Worm (Caenorhabditis elegans) whole organism, young adult: ENCODE measurements around the gene R02E4.2.

Source experiments
- B0019.2 ChIP-seq: fragments of 200-800 bp; sonication (Bioruptor generic); conservative IDR thresholded peaks from 2 replicates; pipeline ENCODE4 v1.3.6; 2022; ENCODE audit warnings: missing genetic modification reagents, missing genetic modification characterization, missing compliant biosample characterization
- B0035.1 ChIP-seq: sonication (generic microtip); optimal IDR thresholded peaks from 2 replicates; lab custom pipeline; 2016; ENCODE audit warnings: missing genetic modification characterization, mild to moderate bottlenecking, missing compliant biosample characterization, missing genotype, missing genetic modification reagents
- B0336.3 ChIP-seq: fragments of 200-800 bp; sonication (Bioruptor generic); IDR thresholded peaks from 2 replicates; pipeline ENCODE4 v1.3.6; 2022; ENCODE audit warnings: missing genetic modification characterization, missing compliant biosample characterization
- F49E8.2 ChIP-seq: sonication (generic microtip); optimal IDR thresholded peaks from 3 replicates; lab custom pipeline; 2017; ENCODE audit warnings: missing genetic modification characterization, mild to moderate bottlenecking, missing compliant biosample characterization, antibody characterized with exemption, moderate library complexity; ENCODE audit not compliant: insufficient read depth
- Y53F4B.3 ChIP-seq: fragments of 200-800 bp; sonication (Bioruptor generic); IDR thresholded peaks from 2 replicates; pipeline ENCODE4 v1.3.6; 2022; ENCODE audit warnings: missing genetic modification reagents, missing genetic modification characterization, missing compliant biosample characterization
- Y79H2A.3 ChIP-seq: fragments of 200-800 bp; sonication (Bioruptor generic); conservative IDR thresholded peaks from 2 replicates; pipeline ENCODE4 v1.3.6; 2022; ENCODE audit warnings: missing genetic modification reagents, missing genetic modification characterization, missing compliant biosample characterization
- aptf-2 ChIP-seq: fragments of 200-800 bp; sonication (Bioruptor generic); conservative IDR thresholded peaks from 2 replicates; pipeline ENCODE4 v1.3.6; 2022; ENCODE audit warnings: missing genetic modification reagents, missing genetic modification characterization, missing compliant biosample characterization
- aptf-3 ChIP-seq: fragments of 200-800 bp; sonication (Bioruptor generic); IDR thresholded peaks from 2 replicates; pipeline ENCODE4 v1.3.6; 2022; ENCODE audit warnings: missing genetic modification characterization, missing compliant biosample characterization
- attf-3 ChIP-seq: fragments of 200-800 bp; sonication (Bioruptor generic); conservative IDR thresholded peaks from 2 replicates; pipeline ENCODE4 v1.3.6; 2022; ENCODE audit warnings: missing genetic modification reagents, missing genetic modification characterization, missing compliant biosample characterization
- attf-5 ChIP-seq: fragments of 200-800 bp; sonication (Bioruptor generic); optimal IDR thresholded peaks from 2 replicates; lab custom pipeline; 2018; ENCODE audit warnings: mild to moderate bottlenecking, missing genetic modification characterization, missing compliant biosample characterization
- cebp-1 ChIP-seq, 2 experiments: fragments of 200-800 bp in 1 of 2; sonication (Bioruptor generic) in 1 of 2; sonication (generic microtip) in 1 of 2; IDR thresholded peaks in 1 of 2; optimal IDR thresholded peaks in 1 of 2; 2 replicates each; pipeline versions ENCODE4 v1.3.6 to Lab custom; 2017 to 2022; ENCODE audit warnings: missing compliant biosample characterization in 2 of 2, missing genetic modification characterization in 2 of 2, mild to moderate bottlenecking in 1 of 2, missing genetic modification reagents in 1 of 2, moderate library complexity in 1 of 2
- ceh-40 ChIP-seq: fragments of 200-800 bp; sonication (Bioruptor generic); IDR thresholded peaks from 2 replicates; pipeline ENCODE4 v1.3.6; 2022; ENCODE audit warnings: missing genetic modification characterization, missing compliant biosample characterization
- ceh-58 ChIP-seq: fragments of 200-800 bp; sonication (Bioruptor generic); IDR thresholded peaks from 2 replicates; pipeline ENCODE4 v1.3.6; 2022; ENCODE audit warnings: missing genetic modification characterization, missing compliant biosample characterization
- chd-7 ChIP-seq: sonication (generic microtip); optimal IDR thresholded peaks from 2 replicates; lab custom pipeline; 2016; ENCODE audit warnings: mild to moderate bottlenecking, missing genetic modification characterization, moderate library complexity, missing compliant biosample characterization
- die-1 ChIP-seq: sonication (generic microtip); optimal IDR thresholded peaks from 2 replicates; lab custom pipeline; 2016; ENCODE audit warnings: missing genotype, mild to moderate bottlenecking, missing genetic modification characterization, missing compliant biosample characterization
- egl-18 ChIP-seq: fragments of 200-800 bp; sonication (Bioruptor generic); IDR thresholded peaks from 2 replicates; pipeline ENCODE4 v1.3.6; 2022; ENCODE audit warnings: missing genetic modification reagents, missing genetic modification characterization, missing compliant biosample characterization
- egrh-3 ChIP-seq: fragments of 200-800 bp; sonication (Bioruptor generic); IDR thresholded peaks from 2 replicates; pipeline ENCODE4 v1.3.6; 2022; ENCODE audit warnings: missing genetic modification reagents, missing genetic modification characterization, missing compliant biosample characterization
- ekl-4 ChIP-seq: fragments of 200-800 bp; sonication (Bioruptor generic); IDR thresholded peaks from 2 replicates; pipeline ENCODE4 v1.3.6; 2022; ENCODE audit warnings: missing genetic modification reagents, missing genetic modification characterization, missing compliant biosample characterization
- ets-4 ChIP-seq: fragments of 200-800 bp; sonication (Bioruptor generic); optimal IDR thresholded peaks from 2 replicates; lab custom pipeline; 2018; ENCODE audit warnings: mild to moderate bottlenecking, missing genetic modification characterization, missing compliant biosample characterization
- him-1 ChIP-seq: sonication (generic microtip); optimal IDR thresholded peaks from 2 replicates; lab custom pipeline; 2016; ENCODE audit warnings: missing genotype, missing genetic modification reagents, missing genetic modification characterization, missing compliant biosample characterization
- hlh-26 ChIP-seq: fragments of 200-800 bp; sonication (Bioruptor generic); conservative IDR thresholded peaks from 2 replicates; pipeline ENCODE4 v1.3.6; 2022; ENCODE audit warnings: missing genetic modification reagents, missing genetic modification characterization, missing compliant biosample characterization
- hmg-1.2 ChIP-seq: fragments of 200-800 bp; sonication (Bioruptor generic); IDR thresholded peaks from 2 replicates; pipeline ENCODE4 v1.3.6; 2022; ENCODE audit warnings: missing genetic modification reagents, missing genetic modification characterization, missing compliant biosample characterization
- hsf-1 ChIP-seq: fragments of 200-800 bp; sonication (Bioruptor generic); IDR thresholded peaks from 2 replicates; pipeline ENCODE4 v1.3.6; 2022; ENCODE audit warnings: missing genetic modification reagents, missing genetic modification characterization, missing compliant biosample characterization
- nhr-179 ChIP-seq: sonication (generic microtip); optimal IDR thresholded peaks from 2 replicates; lab custom pipeline; 2016; ENCODE audit warnings: mild to moderate bottlenecking, missing genetic modification characterization, missing compliant biosample characterization
- nhr-27 ChIP-seq: fragments of 200-800 bp; sonication (Bioruptor generic); optimal IDR thresholded peaks from 2 replicates; lab custom pipeline; 2018; ENCODE audit warnings: mild to moderate bottlenecking, missing genetic modification characterization, moderate library complexity, missing compliant biosample characterization
- nhr-80 ChIP-seq: sonication (generic microtip); optimal IDR thresholded peaks from 2 replicates; lab custom pipeline; 2016; ENCODE audit warnings: missing genetic modification characterization, missing compliant biosample characterization
- pbrm-1 ChIP-seq: fragments of 200-800 bp; sonication (Bioruptor generic); IDR thresholded peaks from 2 replicates; pipeline ENCODE4 v1.3.6; 2022; ENCODE audit warnings: missing genetic modification reagents, missing genetic modification characterization, missing compliant biosample characterization
- repo-1 ChIP-seq: sonication (generic microtip); optimal IDR thresholded peaks from 2 replicates; lab custom pipeline; 2017; ENCODE audit warnings: mild to moderate bottlenecking, missing genetic modification characterization, missing compliant biosample characterization
- snpc-1.3 ChIP-seq: sonication (generic microtip); optimal IDR thresholded peaks from 2 replicates; lab custom pipeline; 2017; ENCODE audit warnings: missing genetic modification characterization, mild to moderate bottlenecking, missing compliant biosample characterization, antibody characterized with exemption, moderate library complexity, missing genotype, missing genetic modification reagents; ENCODE audit not compliant: insufficient read depth
- snpc-3.4 ChIP-seq: sonication (generic microtip); optimal IDR thresholded peaks from 2 replicates; lab custom pipeline; 2017; ENCODE audit warnings: missing genetic modification characterization, mild to moderate bottlenecking, missing compliant biosample characterization, antibody characterized with exemption, moderate library complexity, missing genotype, missing genetic modification reagents
- sptf-2 ChIP-seq: fragments of 200-800 bp; sonication (Bioruptor generic); optimal IDR thresholded peaks from 2 replicates; lab custom pipeline; 2018; ENCODE audit warnings: mild to moderate bottlenecking, missing genetic modification characterization, missing compliant biosample characterization
- tbp1 ChIP-seq: fragments of 200-800 bp; sonication (Bioruptor generic); optimal IDR thresholded peaks from 2 replicates; lab custom pipeline; 2018; ENCODE audit warnings: mild to moderate bottlenecking, missing genetic modification characterization, missing compliant biosample characterization
- tbx-9 ChIP-seq: sonication (generic microtip); optimal IDR thresholded peaks from 2 replicates; lab custom pipeline; 2016; ENCODE audit warnings: borderline replicate concordance, missing genetic modification characterization, inconsistent platforms, missing compliant biosample characterization
- unc-62 ChIP-seq: fragments of 150-350 bp; optimal IDR thresholded peaks from 2 replicates; lab custom pipeline; 2014; ENCODE audit warnings: missing biosample characterization, missing genetic modification reagents, missing genetic modification characterization
- xnd-1 ChIP-seq: sonication (generic microtip); optimal IDR thresholded peaks from 2 replicates; lab custom pipeline; 2016; ENCODE audit warnings: missing genotype, missing genetic modification reagents, missing genetic modification characterization, missing compliant biosample characterization
- zfh-2 ChIP-seq: fragments of 200-800 bp; sonication (Bioruptor generic); conservative IDR thresholded peaks from 2 replicates; pipeline ENCODE4 v1.3.6; 2022; ENCODE audit warnings: missing genetic modification reagents, missing genetic modification characterization, missing compliant biosample characterization
- ztf-18 ChIP-seq: sonication (generic microtip); optimal IDR thresholded peaks from 2 replicates; lab custom pipeline; 2016; ENCODE audit warnings: missing genotype, mild to moderate bottlenecking, missing genetic modification characterization, missing compliant biosample characterization
- ztf-22 ChIP-seq: fragments of 200-800 bp; sonication (Bioruptor generic); optimal IDR thresholded peaks from 2 replicates; lab custom pipeline; 2018; ENCODE audit warnings: mild to moderate bottlenecking, missing genetic modification characterization, moderate library complexity, missing compliant biosample characterization
- ztf-26 ChIP-seq: sonication (generic microtip); optimal IDR thresholded peaks from 2 replicates; lab custom pipeline; 2017; ENCODE audit warnings: missing genetic modification characterization, missing compliant biosample characterization
- ztf-3 ChIP-seq: fragments of 200-800 bp; sonication (Bioruptor generic); optimal IDR thresholded peaks from 2 replicates; lab custom pipeline; 2018; ENCODE audit warnings: mild to moderate bottlenecking, missing genetic modification characterization, missing compliant biosample characterization

R02E4.2 gene

ce11 chrX:4106896-4107505, at the start of gene R02E4.2:
Gene R02E4.2 (plus strand): TSS chrX:4107455.
- no peak for TF ChIP-seq die-1 (tag; lab: Kevin White, UChicago)
- no peak for TF ChIP-seq tbp1
- no peak for TF ChIP-seq nhr-80 (tag; lab: Kevin White, UChicago)
- TF ChIP-seq nhr-179 (tag; lab: Kevin White, UChicago), result no peak
- no peak for TF ChIP-seq snpc-1.3 (tag; lab: Kevin White, UChicago)
- 0 out of 2 replicates have a peak, but pooled peaks have one; percentile 26 for TF ChIP-seq ekl-4
- TF ChIP-seq aptf-2 (GFP tag; lab: Robert Waterston, UW), result no peak
- no peak for TF ChIP-seq ceh-58

DNA sequence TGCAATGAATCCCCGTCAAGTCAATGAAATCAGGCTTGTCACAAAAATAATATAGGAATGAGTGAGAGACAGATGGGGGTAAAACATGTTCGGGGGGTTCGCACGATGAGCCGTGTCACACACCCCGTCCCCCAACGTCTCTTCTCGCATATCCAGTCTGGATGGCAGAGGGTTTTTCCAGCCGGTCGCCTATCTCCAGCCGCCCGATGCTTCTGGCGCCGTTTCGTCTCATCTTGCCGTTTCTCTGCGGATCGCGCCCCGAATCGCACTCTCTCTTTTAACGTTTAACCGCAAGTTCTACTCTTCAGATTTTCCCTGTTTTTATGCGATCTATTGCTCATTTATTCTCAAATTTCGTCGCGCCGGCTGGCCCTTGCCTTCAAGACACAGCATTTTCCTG, 45.3 kb upstream of the R02E4.2 start:
- TF ChIP-seq zfh-2 (GFP tag; lab: Robert Waterston, UW) (peak; percentile 83), die-1 (tag; lab: Kevin White, UChicago) (no peak)

- TF ChIP-seq pbrm-1 (GFP tag; lab: Robert Waterston, UW), result no peak
- no peak for TF ChIP-seq egl-18 (GFP tag; lab: Robert Waterston, UW)
- no peak for TF ChIP-seq B0035.1 (tag; lab: Kevin White, UChicago)
- TF ChIP-seq him-1 (tag; lab: Kevin White, UChicago), result no peak
- TF ChIP-seq repo-1 (tag; lab: Kevin White, UChicago), result no peak
- TF ChIP-seq cebp-1 (GFP tag; IDR thresholded peaks at IDR 0.05; lab: Robert Waterston, UW), result no peak
- no peak for TF ChIP-seq cebp-1 (tag; optimal IDR thresholded peaks at IDR 0.05; lab: Kevin White, UChicago)
- TF ChIP-seq nhr-179 (tag; lab: Kevin White, UChicago), result no peak
- TF ChIP-seq attf-3 (GFP tag; lab: Robert Waterston, UW), result no peak
- no peak for TF ChIP-seq egrh-3
- TF ChIP-seq snpc-3.4 (tag; lab: Kevin White, UChicago), result no peak
- TF ChIP-seq ztf-22 (GFP tag; lab: Kevin White, UChicago), result no peak
- no peak for TF ChIP-seq nhr-27
- no peak for TF ChIP-seq attf-5
- no peak for TF ChIP-seq ztf-18 (tag; lab: Kevin White, UChicago)
Observed at ce11 chrX:4068180-4068579, 39.1 kb upstream of the R02E4.2 start.

- TF ChIP-seq unc-62 (no peak), aptf-3 (no peak), hlh-26 (GFP tag; lab: Robert Waterston, UW) (no peak), hsf-1 (GFP tag; lab: Robert Waterston, UW) (no peak), ztf-3 (GFP tag; lab: Kevin White, UChicago) (no peak), B0019.2 (GFP tag; lab: Robert Waterston, UW) (no peak), Y79H2A.3 (GFP tag; lab: Robert Waterston, UW) (no peak), ztf-22 (GFP tag; lab: Kevin White, UChicago) (no peak), ets-4 (GFP tag; lab: Kevin White, UChicago) (no peak), die-1 (tag; lab: Kevin White, UChicago) (no peak)
- TF ChIP-seq, all 124 proteins: peak for 0
Observed at ce11 chrX:4072501-4072900, 34.8 kb upstream of the R02E4.2 start.

- TF ChIP-seq sptf-2 (GFP tag; lab: Kevin White, UChicago), result no peak
- TF ChIP-seq ceh-40 (GFP tag; lab: Robert Waterston, UW), result no peak
- TF ChIP-seq ztf-26, result no peak
- no peak for TF ChIP-seq tbx-9 (tag; lab: Kevin White, UChicago)
- TF ChIP-seq xnd-1 (tag; lab: Kevin White, UChicago), result no peak
- TF ChIP-seq attf-3 (GFP tag; lab: Robert Waterston, UW), result no peak
- no peak for TF ChIP-seq Y53F4B.3
- no peak for TF ChIP-seq hlh-26 (GFP tag; lab: Robert Waterston, UW)
- no peak for TF ChIP-seq zfh-2 (GFP tag; lab: Robert Waterston, UW)
- no peak for TF ChIP-seq cebp-1 (GFP tag; IDR thresholded peaks at IDR 0.05; lab: Robert Waterston, UW)
- no peak for TF ChIP-seq cebp-1 (tag; optimal IDR thresholded peaks at IDR 0.05; lab: Kevin White, UChicago)
- no peak for TF ChIP-seq hmg-1.2 (GFP tag; lab: Robert Waterston, UW)
- no peak for TF ChIP-seq F49E8.2 (tag; lab: Kevin White, UChicago)
- no peak for TF ChIP-seq chd-7 (tag; lab: Kevin White, UChicago)
- no peak for TF ChIP-seq B0336.3 (GFP tag; lab: Robert Waterston, UW)
- TF ChIP-seq repo-1 (tag; lab: Kevin White, UChicago), result no peak
Observed at ce11 chrX:4075934-4076333, 31.3 kb upstream of the R02E4.2 start.
